Fruit fly (Drosophila melanogaster) whole organism, adult: Measurements from ENCODE around the gene CG14963.

Experiments
- CG14711 ChIP-seq: fragments of 200-800 bp; sonication (Bioruptor generic); optimal IDR thresholded peaks from 2 replicates; lab custom pipeline; 2018; ENCODE audit warnings: missing biosample characterization, mild to moderate bottlenecking, missing genetic modification characterization, moderate library complexity
- CG1620 ChIP-seq: fragments of 200-800 bp; sonication (Bioruptor generic); optimal IDR thresholded peaks from 2 replicates; lab custom pipeline; 2016; ENCODE audit warnings: missing biosample characterization, missing genetic modification characterization
- CG7045 ChIP-seq: fragments of 200-800 bp; sonication (Bioruptor generic); optimal IDR thresholded peaks from 2 replicates; lab custom pipeline; 2017; ENCODE audit warnings: missing biosample characterization, mild to moderate bottlenecking, missing genetic modification characterization
- CG7101 ChIP-seq: fragments of 200-800 bp; sonication (Bioruptor generic); optimal IDR thresholded peaks from 2 replicates; lab custom pipeline; 2018; ENCODE audit warnings: missing biosample characterization, mild to moderate bottlenecking, missing genetic modification characterization, moderate library complexity
- Crg-1 ChIP-seq: fragments of 200-800 bp; sonication (Bioruptor generic); optimal IDR thresholded peaks from 2 replicates; lab custom pipeline; 2016; ENCODE audit warnings: missing biosample characterization, missing genetic modification characterization
- bab1 ChIP-seq: fragments of 200-800 bp; sonication (Bioruptor generic); optimal IDR thresholded peaks from 3 replicates; lab custom pipeline; 2019; ENCODE audit warnings: missing biosample characterization, mild to moderate bottlenecking, missing genetic modification characterization, moderate library complexity
- kay ChIP-seq: fragments of 200-800 bp; sonication (Bioruptor generic); peaks from one replicate; lab custom pipeline; 2016; ENCODE audit warnings: missing biosample characterization, missing genetic modification characterization, borderline replicate concordance
- ovo ChIP-seq: fragments of 200-800 bp; sonication (Bioruptor generic); optimal IDR thresholded peaks from 2 replicates; lab custom pipeline; 2016; ENCODE audit warnings: missing biosample characterization, missing genetic modification characterization
- tj ChIP-seq: fragments of 200-800 bp; sonication (Bioruptor generic); optimal IDR thresholded peaks from 3 replicates; lab custom pipeline; 2017; ENCODE audit warnings: missing biosample characterization, mild to moderate bottlenecking, missing genetic modification characterization, moderate library complexity

- TF ChIP-seq tj (GFP tag; lab: Kevin White, UChicago): no peak
- peak; percentile 39 for TF ChIP-seq ovo (GFP tag; lab: Kevin White, UChicago)
- peak; percentile 60 for TF ChIP-seq bab1 (GFP tag; lab: Kevin White, UChicago)
- TF ChIP-seq Crg-1 (GFP tag; lab: Kevin White, UChicago): peak; percentile 57
- TF ChIP-seq CG7101 (tag; lab: Kevin White, UChicago): peak; percentile 10
- TF ChIP-seq CG14711: no peak
- no peak for TF ChIP-seq kay
- TF ChIP-seq CG7045 (GFP tag; lab: Kevin White, UChicago): no peak
- TF ChIP-seq CG1620: no peak
Measured at dm6 chr3L:3164951-3165350, 7.4 kb downstream of the CG14963 start, which contains the start of gene CG32280.
